Worm (Caenorhabditis elegans): Measurements from ENCODE around the gene gst-40.

- TF ChIP-seq ztf-11 (tag; optimal IDR thresholded peaks at IDR 0.05), result no peak
- TF ChIP-seq drap-1 (GFP tag; optimal IDR thresholded peaks at IDR 0.05), result no peak
- TF ChIP-seq M03D4.4 (tag; optimal IDR thresholded peaks at IDR 0.05), result no peak
- no peak for TF ChIP-seq unc-62 (GFP tag; optimal IDR thresholded peaks at IDR 0.05)
- TF ChIP-seq ces-1 (GFP tag; optimal IDR thresholded peaks at IDR 0.05), result no peak
- no peak for TF ChIP-seq nhr-28 (tag; optimal IDR thresholded peaks at IDR 0.05)
- TF ChIP-seq bed-3 (GFP tag; optimal IDR thresholded peaks at IDR 0.05), result no peak
- no peak for TF ChIP-seq lin-13 (tag; optimal IDR thresholded peaks at IDR 0.05)
- no peak for TF ChIP-seq hlh-1 (tag; optimal IDR thresholded peaks at IDR 0.05)
- no peak for TF ChIP-seq snpc-4 (tag; optimal IDR thresholded peaks at IDR 0.05)
- TF ChIP-seq sptf-1 (tag; optimal IDR thresholded peaks at IDR 0.05), result no peak
Observed at ce11 chrIV:746333-746732, 14.0 kb upstream of the gst-40 start.

All from whole organism, mixed stage, embryonic.